Fruit fly (Drosophila melanogaster) whole organism, wandering third instar larva: Measurements from ENCODE around the gene CrebA.

Source experiments
- Abd-B ChIP-seq: fragments of >200 bp; optimal IDR thresholded peaks from 2 replicates; lab custom pipeline; 2017; ENCODE audit warnings: missing biosample characterization, missing genetic modification characterization
- CG32264 ChIP-seq: fragments of 200-800 bp; sonication (Bioruptor generic); optimal IDR thresholded peaks from 2 replicates; lab custom pipeline; 2016; ENCODE audit warnings: missing biosample characterization, missing genetic modification characterization
- CG9705 ChIP-seq: fragments of 200-800 bp; sonication (Bioruptor generic); optimal IDR thresholded peaks from 2 replicates; lab custom pipeline; 2018; ENCODE audit warnings: missing biosample characterization, mild to moderate bottlenecking, missing genetic modification characterization
- CrebA ChIP-seq: fragments of 200-800 bp; sonication (Bioruptor generic); optimal IDR thresholded peaks from 2 replicates; lab custom pipeline; 2016; ENCODE audit warnings: missing biosample characterization, mild to moderate bottlenecking, missing genetic modification characterization, borderline replicate concordance
- Dfd ChIP-seq: fragments of >200 bp; optimal IDR thresholded peaks from 2 replicates; lab custom pipeline; 2017; ENCODE audit warnings: missing biosample characterization, missing genetic modification characterization
- Dif ChIP-seq: fragments of 200-275, 200-300 bp; sonication (Bioruptor generic); optimal IDR thresholded peaks from 2 replicates; lab custom pipeline; 2018; ENCODE audit warnings: missing biosample characterization, missing genetic modification characterization; ENCODE audit not compliant: partially characterized antibody
- GATAd ChIP-seq: sonication (Bioruptor generic); optimal IDR thresholded peaks from 2 replicates; lab custom pipeline; 2016; ENCODE audit warnings: missing biosample characterization, missing genetic modification characterization
- HLH106 ChIP-seq: fragments of 200-800 bp; optimal IDR thresholded peaks from 3 replicates; lab custom pipeline; 2019; ENCODE audit warnings: missing biosample characterization, mild to moderate bottlenecking, missing genetic modification characterization, moderate library complexity
- Hnf4 ChIP-seq: fragments of 200-800 bp; sonication (Bioruptor generic); optimal IDR thresholded peaks from 2 replicates; lab custom pipeline; 2016; ENCODE audit warnings: missing biosample characterization, mild to moderate bottlenecking, missing genetic modification characterization
- Hr78 ChIP-seq: fragments of >200 bp; optimal IDR thresholded peaks from 2 replicates; lab custom pipeline; 2017; ENCODE audit warnings: missing biosample characterization, missing genetic modification characterization
- Hr83 ChIP-seq: fragments of 200-300 bp; sonication (Bioruptor generic); optimal IDR thresholded peaks from 2 replicates; lab custom pipeline; 2016; ENCODE audit warnings: missing biosample characterization, mild to moderate bottlenecking, missing genetic modification characterization, moderate library complexity; ENCODE audit not compliant: poor library complexity, severe bottlenecking
- Jra ChIP-seq: sonication (Bioruptor generic); optimal IDR thresholded peaks from 2 replicates; lab custom pipeline; 2016; ENCODE audit warnings: missing biosample characterization, missing genetic modification characterization
- Mio ChIP-seq: sonication (Bioruptor generic); optimal IDR thresholded peaks from 2 replicates; lab custom pipeline; 2016; ENCODE audit warnings: missing biosample characterization, missing genetic modification characterization
- Myc ChIP-seq: fragments of >200 bp; optimal IDR thresholded peaks from 2 replicates; lab custom pipeline; 2017
- N ChIP-seq: fragments of >200 bp; optimal IDR thresholded peaks from 2 replicates; lab custom pipeline; 2018; ENCODE audit warnings: missing biosample characterization, missing external identifiers, missing genetic modification characterization
- OdsH ChIP-seq: fragments of 200-800 bp; sonication (Bioruptor generic); optimal IDR thresholded peaks from 2 replicates; lab custom pipeline; 2016; ENCODE audit warnings: missing biosample characterization, mild to moderate bottlenecking, missing genetic modification characterization
- Rel ChIP-seq, 2 experiments: fragments of 200-800 bp; sonication (Bioruptor generic) in 1 of 2; optimal IDR thresholded peaks; 2 replicates in 1 of 2; 3 replicates in 1 of 2; lab custom pipeline; 2016 to 2019; ENCODE audit warnings: mild to moderate bottlenecking in 2 of 2, missing biosample characterization in 2 of 2, missing genetic modification characterization in 2 of 2, moderate library complexity in 1 of 2
- Sp1 ChIP-seq: fragments of 200-800 bp; sonication (Bioruptor generic); optimal IDR thresholded peaks from 3 replicates; lab custom pipeline; 2019; ENCODE audit warnings: missing biosample characterization, mild to moderate bottlenecking, missing genetic modification characterization, moderate library complexity
- Vsx2 ChIP-seq: fragments of 200-300, 225-300 bp; sonication (Bioruptor generic); optimal IDR thresholded peaks from 2 replicates; lab custom pipeline; 2018; ENCODE audit warnings: missing biosample characterization, missing genetic modification characterization; ENCODE audit not compliant: partially characterized antibody
- br ChIP-seq: fragments of 200-800 bp; sonication (Bioruptor generic); optimal IDR thresholded peaks from 2 replicates; lab custom pipeline; 2016; ENCODE audit warnings: missing biosample characterization, missing genetic modification characterization
- brk ChIP-seq: fragments of 200-800 bp; sonication (Bioruptor generic); optimal IDR thresholded peaks from 2 replicates; lab custom pipeline; 2016; ENCODE audit warnings: missing biosample characterization, mild to moderate bottlenecking, missing genetic modification characterization
- dl ChIP-seq, 2 experiments: fragments of 175-275, 200-275 bp in 1 of 2; fragments of 200-275 bp in 1 of 2; sonication (Bioruptor generic); optimal IDR thresholded peaks; lab custom pipeline; 2018; ENCODE audit warnings: mild to moderate bottlenecking in 2 of 2, missing biosample characterization in 2 of 2, missing genetic modification characterization in 2 of 2, moderate library complexity in 2 of 2; ENCODE audit not compliant: partially characterized antibody in 2 of 2, insufficient read depth in 1 of 2
- dmrt93B ChIP-seq: fragments of 200-800 bp; sonication (Bioruptor generic); optimal IDR thresholded peaks from 2 replicates; lab custom pipeline; 2018; ENCODE audit warnings: missing biosample characterization, mild to moderate bottlenecking, missing genetic modification characterization
- dsf ChIP-seq: sonication (Bioruptor generic); optimal IDR thresholded peaks from 2 replicates; lab custom pipeline; 2016; ENCODE audit warnings: missing biosample characterization, missing genetic modification characterization, borderline replicate concordance
- ey ChIP-seq: fragments of 200-800 bp; sonication (Bioruptor generic); optimal IDR thresholded peaks from 2 replicates; lab custom pipeline; 2016; ENCODE audit warnings: missing biosample characterization, missing genetic modification characterization
- foxo ChIP-seq, 2 experiments: fragments of 200-800 bp; sonication (Bioruptor generic); optimal IDR thresholded peaks; 2 replicates in 1 of 2; 3 replicates in 1 of 2; lab custom pipeline; 2016 to 2017; ENCODE audit warnings: missing biosample characterization in 2 of 2, missing genetic modification characterization in 2 of 2
- fru ChIP-seq: fragments of 200-800 bp; sonication (Bioruptor generic); optimal IDR thresholded peaks from 3 replicates; lab custom pipeline; 2016; ENCODE audit warnings: missing biosample characterization, mild to moderate bottlenecking, missing genetic modification characterization
- h ChIP-seq: fragments of 200-800 bp; sonication (Bioruptor generic); optimal IDR thresholded peaks from 3 replicates; lab custom pipeline; 2016; ENCODE audit warnings: missing biosample characterization, mild to moderate bottlenecking, missing genetic modification characterization
- jim ChIP-seq: fragments of 175-275, 200-325 bp; sonication (Bioruptor generic); optimal IDR thresholded peaks from 2 replicates; lab custom pipeline; 2016; ENCODE audit warnings: missing biosample characterization, mild to moderate bottlenecking, missing genetic modification characterization
- lola ChIP-seq: fragments of >200 bp; optimal IDR thresholded peaks from 2 replicates; lab custom pipeline; 2017; ENCODE audit warnings: missing biosample characterization, missing genetic modification characterization
- pan ChIP-seq: fragments of >200 bp; optimal IDR thresholded peaks from 2 replicates; lab custom pipeline; 2017
- psq ChIP-seq: fragments of 200-800 bp; sonication (Bioruptor generic); optimal IDR thresholded peaks from 3 replicates; lab custom pipeline; 2017; ENCODE audit warnings: missing biosample characterization, mild to moderate bottlenecking, missing genetic modification characterization, moderate library complexity
- rgr ChIP-seq: fragments of 200-800 bp; sonication (Bioruptor generic); optimal IDR thresholded peaks from 3 replicates; lab custom pipeline; 2016; ENCODE audit warnings: missing biosample characterization, mild to moderate bottlenecking, missing genetic modification characterization
- sage ChIP-seq: fragments of 200-800 bp; sonication (Bioruptor generic); optimal IDR thresholded peaks from 2 replicates; lab custom pipeline; 2016; ENCODE audit warnings: missing biosample characterization, mild to moderate bottlenecking, missing genetic modification characterization
- sv ChIP-seq: fragments of 200-800 bp; sonication (Bioruptor generic); optimal IDR thresholded peaks from 3 replicates; lab custom pipeline; 2016; ENCODE audit warnings: missing biosample characterization, missing genetic modification characterization
- tai ChIP-seq: sonication (Bioruptor generic); optimal IDR thresholded peaks from 2 replicates; lab custom pipeline; 2016; ENCODE audit warnings: missing biosample characterization, missing genetic modification characterization
- usp ChIP-seq: fragments of >200 bp; optimal IDR thresholded peaks from 2 replicates; lab custom pipeline; 2017; ENCODE audit warnings: missing biosample characterization, missing genetic modification characterization
- woc ChIP-seq: sonication (Bioruptor generic); optimal IDR thresholded peaks from 2 replicates; lab custom pipeline; 2016; ENCODE audit warnings: missing biosample characterization, mild to moderate bottlenecking, missing genetic modification characterization

The CrebA gene

dm6 chr3L:15532368-15533030 lies 2.7 kb upstream of the CrebA start (continued):
- TF ChIP-seq HLH106 (peak; percentile 71), N (GFP tag; lab: Kevin White, UChicago) (no peak)

DNA sequence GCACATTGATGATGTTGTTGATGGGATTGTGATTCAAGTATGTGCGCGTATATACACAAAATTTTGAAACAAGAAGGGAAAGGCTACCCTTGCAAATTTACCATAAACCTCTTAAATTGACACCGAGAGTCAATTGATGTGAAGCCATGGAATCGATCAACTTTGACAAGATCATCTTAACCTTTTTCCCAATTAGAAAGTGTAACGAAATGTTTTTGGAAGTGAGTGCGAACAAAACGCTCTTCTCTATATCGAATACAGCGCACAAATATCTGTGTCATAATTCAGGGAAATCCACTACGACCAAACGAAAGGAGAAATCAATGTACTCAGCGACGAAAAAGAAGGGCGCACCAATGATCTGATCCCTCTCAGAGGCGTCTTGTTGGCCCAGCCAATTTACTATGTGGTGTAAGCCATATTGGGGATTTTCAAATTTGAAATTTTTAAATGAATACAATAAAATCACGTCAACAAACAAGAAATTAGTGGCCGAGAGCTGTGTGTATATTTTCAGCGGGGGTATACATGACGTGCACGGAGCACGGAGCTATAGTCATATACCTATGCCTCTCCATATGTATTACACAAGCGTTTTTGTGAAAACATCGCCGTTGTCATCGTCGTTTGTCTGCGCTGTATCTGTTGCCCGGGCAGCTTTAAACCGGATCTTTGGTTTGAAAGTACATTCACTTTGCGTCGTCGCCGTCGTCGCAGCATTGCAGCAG lies 1.6 kb upstream of the CrebA start:
- peak; percentile 74 for TF ChIP-seq psq
- peak; percentile 62 for TF ChIP-seq Jra
- TF ChIP-seq dmrt93B, result peak; percentile 84
- peak; percentile 59 to 92 for TF ChIP-seq foxo (GFP tag; optimal IDR thresholded peaks at IDR 0.05; lab: Kevin White, UChicago)
- TF ChIP-seq jim (GFP tag; lab: Kevin White, UChicago), result no peak
- peak; percentile 1 for TF ChIP-seq Dif (GFP tag; lab: Kevin White, UChicago)
- TF ChIP-seq fru (GFP tag; lab: Kevin White, UChicago), result peak; percentile 92
- no peak for TF ChIP-seq dsf (GFP tag; lab: Kevin White, UChicago)
- TF ChIP-seq N (GFP tag; lab: Kevin White, UChicago), result no peak
- TF ChIP-seq Hr78 (GFP tag; lab: Kevin White, UChicago), result no peak
- TF ChIP-seq lola (GFP tag; lab: Kevin White, UChicago), result no peak
- peak; percentile 92 for TF ChIP-seq OdsH
- peak; percentile 89 for TF ChIP-seq rgr
- no peak for TF ChIP-seq Vsx2 (GFP tag; lab: Kevin White, UChicago)
- TF ChIP-seq dl (GFP tag; optimal IDR thresholded peaks at IDR 0.05; lab: Kevin White, UChicago; ENCODE audit: insufficient read depth in 1 of 2, partially characterized antibody in 2 of 2), result no peak
- TF ChIP-seq Abd-B, result no peak
- peak; percentile 80 for TF ChIP-seq tai
- TF ChIP-seq br (GFP tag; lab: Kevin White, UChicago), result peak; percentile 92
- no peak for TF ChIP-seq usp (GFP tag; lab: Kevin White, UChicago)
- TF ChIP-seq h (GFP tag; lab: Kevin White, UChicago), result peak; percentile 93
- peak; percentile 8 for TF ChIP-seq brk (GFP tag; lab: Kevin White, UChicago)
- no peak for TF ChIP-seq GATAd (GFP tag; lab: Kevin White, UChicago)
- TF ChIP-seq Mio (GFP tag; lab: Kevin White, UChicago), result peak; percentile 23
- peak; percentile 63 for TF ChIP-seq Hnf4 (GFP tag; lab: Kevin White, UChicago)
- peak; percentile 89 for TF ChIP-seq HLH106
- peak; percentile 65 for TF ChIP-seq CG9705
- TF ChIP-seq pan, result no peak
- peak; percentile 76 for TF ChIP-seq sage (GFP tag; lab: Kevin White, UChicago)
- peak; percentile 93 for TF ChIP-seq woc (GFP tag; lab: Kevin White, UChicago)
- TF ChIP-seq sv, result no peak
- peak; percentile 45 for TF ChIP-seq Rel (GFP tag; optimal IDR thresholded peaks at IDR 0.05; lab: Kevin White, UChicago)
- peak; percentile 84 for TF ChIP-seq Rel (tag; optimal IDR thresholded peaks at IDR 0.05; lab: Kevin White, UChicago)
- TF ChIP-seq Hr83, result no peak
- peak; percentile 86 for TF ChIP-seq Sp1 (GFP tag; lab: Kevin White, UChicago)
- peak; percentile 60 for TF ChIP-seq CrebA (GFP tag; lab: Kevin White, UChicago)
- no peak for TF ChIP-seq Dfd
- TF ChIP-seq Myc (lab: Kevin White, UChicago), result no peak
- TF ChIP-seq CG32264, result peak; percentile 55
- peak; percentile 93 for TF ChIP-seq ey
